Fruit fly (Drosophila melanogaster): ENCODE measurements around the gene Lrpprc2.

DNA sequence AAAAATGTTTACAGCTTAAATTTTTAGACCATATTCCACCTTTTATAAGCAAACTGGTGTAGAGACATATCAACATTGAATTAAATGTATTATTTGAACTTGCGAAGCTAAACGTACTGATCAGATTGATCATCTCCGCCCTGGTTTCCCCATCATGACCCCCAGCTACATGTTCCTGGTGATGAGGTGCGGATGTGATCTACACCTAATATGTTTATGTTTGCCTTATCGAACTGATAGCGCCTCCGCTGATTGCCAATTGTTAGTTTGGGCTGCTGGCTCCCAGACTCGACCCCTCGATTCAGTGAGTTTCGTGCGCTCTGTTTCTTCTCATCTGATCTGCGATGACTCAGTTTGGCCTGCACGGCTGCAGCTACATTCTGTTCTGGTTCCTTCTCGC is 11.8 kb upstream of the Lrpprc2 start, which contains the start of gene CG14780:
- no peak for TF ChIP-seq dsf (GFP tag; optimal IDR thresholded peaks at IDR 0.05; ENCODE audit: borderline replicate concordance)
- no peak for TF ChIP-seq Dif (GFP tag; optimal IDR thresholded peaks at IDR 0.05; ENCODE audit: partially characterized antibody)
- no peak for TF ChIP-seq N (GFP tag; optimal IDR thresholded peaks at IDR 0.05)
- no peak for TF ChIP-seq h (GFP tag; optimal IDR thresholded peaks at IDR 0.05)
- no peak for TF ChIP-seq fru (GFP tag; optimal IDR thresholded peaks at IDR 0.05)
- TF ChIP-seq psq (GFP tag; optimal IDR thresholded peaks at IDR 0.05), result no peak
- no peak for TF ChIP-seq Mio (GFP tag; optimal IDR thresholded peaks at IDR 0.05)
- no peak for TF ChIP-seq Hr83 (GFP tag; optimal IDR thresholded peaks at IDR 0.05; ENCODE audit: poor library complexity, severe bottlenecking)
- no peak for TF ChIP-seq Myc (optimal IDR thresholded peaks at IDR 0.05)
- TF ChIP-seq dmrt93B (GFP tag; optimal IDR thresholded peaks at IDR 0.05), result no peak
- no peak for TF ChIP-seq rgr (GFP tag; optimal IDR thresholded peaks at IDR 0.05)
- TF ChIP-seq Dfd (GFP tag; optimal IDR thresholded peaks at IDR 0.05), result no peak
- no peak for TF ChIP-seq pan (optimal IDR thresholded peaks at IDR 0.05)
